Worm (Caenorhabditis elegans) whole organism, early embryonic: ENCODE results near the gene cyl-1.

Experiments
- B0310.2 ChIP-seq: sonication (generic microtip); optimal IDR thresholded peaks from 2 replicates; lab custom pipeline; 2016; ENCODE audit warnings: mild to moderate bottlenecking, missing genetic modification characterization, missing compliant biosample characterization
- F13C5.2 ChIP-seq: sonication (generic microtip); optimal IDR thresholded peaks from 2 replicates; lab custom pipeline; 2017; ENCODE audit warnings: mild to moderate bottlenecking, missing genetic modification characterization, inconsistent platforms, missing compliant biosample characterization
- aly-1 ChIP-seq: sonication (generic microtip); optimal IDR thresholded peaks from 2 replicates; lab custom pipeline; 2016; ENCODE audit warnings: missing genetic modification characterization, missing compliant biosample characterization
- ama-1 ChIP-seq: fragments of 150-350 bp; optimal IDR thresholded peaks from 2 replicates; lab custom pipeline; 2014
- ceh-13 ChIP-seq: fragments of 200-800 bp; sonication (Bioruptor generic); optimal IDR thresholded peaks from 2 replicates; lab custom pipeline; 2018; ENCODE audit warnings: mild to moderate bottlenecking, missing genetic modification characterization, missing compliant biosample characterization
- ceh-36 ChIP-seq: sonication (generic microtip); optimal IDR thresholded peaks from 2 replicates; lab custom pipeline; 2016; ENCODE audit warnings: missing genetic modification characterization, inconsistent platforms, missing compliant biosample characterization
- ets-7 ChIP-seq: sonication (generic microtip); optimal IDR thresholded peaks from 2 replicates; lab custom pipeline; 2016; ENCODE audit warnings: missing genotype, missing genetic modification characterization, missing compliant biosample characterization
- flt-1 ChIP-seq: fragments of 200-800 bp; sonication (Bioruptor generic); IDR thresholded peaks from 2 replicates; pipeline ENCODE4 v1.3.6; 2022; ENCODE audit warnings: missing genetic modification characterization, missing compliant biosample characterization
- hmbx-1 ChIP-seq: sonication (generic microtip); optimal IDR thresholded peaks from 2 replicates; lab custom pipeline; 2016; ENCODE audit warnings: mild to moderate bottlenecking, missing genetic modification characterization, missing compliant biosample characterization
- hmg-4 ChIP-seq: fragments of 200-800 bp; sonication (Bioruptor generic); optimal IDR thresholded peaks from 2 replicates; lab custom pipeline; 2018; ENCODE audit warnings: mild to moderate bottlenecking, missing genetic modification characterization, missing compliant biosample characterization
- hnd-1 ChIP-seq: sonication (generic microtip); optimal IDR thresholded peaks from 2 replicates; lab custom pipeline; 2016; ENCODE audit warnings: missing genetic modification characterization, missing compliant biosample characterization
- pes-1 ChIP-seq: fragments of 200-800 bp; sonication (Bioruptor generic); IDR thresholded peaks from 2 replicates; pipeline ENCODE4 v1.3.6; 2022; ENCODE audit warnings: missing genetic modification reagents, missing genetic modification characterization, missing compliant biosample characterization
- scrt-1 ChIP-seq: fragments of 200-800 bp; sonication (Bioruptor generic); IDR thresholded peaks from 2 replicates; pipeline ENCODE4 v1.3.6; 2022; ENCODE audit warnings: missing genetic modification characterization, missing compliant biosample characterization
- sea-1 ChIP-seq: fragments of 200-800 bp; sonication (Bioruptor generic); conservative IDR thresholded peaks from 2 replicates; pipeline ENCODE4 v1.3.6; 2022; ENCODE audit warnings: missing genetic modification characterization, missing compliant biosample characterization
- tbx-11 ChIP-seq: fragments of 200-800 bp; sonication (Bioruptor generic); IDR thresholded peaks from 2 replicates; pipeline ENCODE4 v1.3.6; 2022; ENCODE audit warnings: missing genetic modification characterization, missing compliant biosample characterization
- tbx-37 ChIP-seq: fragments of 200-800 bp; sonication (Bioruptor generic); conservative IDR thresholded peaks from 2 replicates; pipeline ENCODE4 v1.3.6; 2022; ENCODE audit warnings: missing genetic modification reagents, missing genetic modification characterization, missing compliant biosample characterization
- tra-4 ChIP-seq: sonication (generic microtip); optimal IDR thresholded peaks from 2 replicates; lab custom pipeline; 2017; ENCODE audit warnings: missing genetic modification characterization, missing compliant biosample characterization

cyl-1 gene

DNA sequence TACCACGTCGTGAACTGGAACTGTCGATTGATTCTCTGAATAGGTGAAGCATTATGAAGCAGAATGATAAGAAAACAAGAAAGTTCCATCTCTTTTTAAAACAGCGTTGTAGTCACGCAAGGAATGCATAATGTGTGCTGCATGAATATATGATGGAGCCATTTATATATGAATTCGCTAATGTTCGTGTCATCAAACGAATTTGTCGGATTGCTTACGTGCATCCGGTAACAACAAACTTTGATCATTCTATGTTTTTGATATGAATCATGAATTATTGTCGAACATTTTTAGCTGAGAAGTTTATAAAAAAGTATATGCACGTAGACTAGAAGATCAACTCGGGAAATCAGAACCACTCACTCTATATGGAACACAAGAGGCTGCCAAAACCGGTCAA, 3.9 kb upstream of the cyl-1 start:
- TF ChIP-seq sea-1 (GFP tag; lab: Robert Waterston, UW) (no peak), pes-1 (GFP tag; lab: Robert Waterston, UW) (no peak), hmg-4 (GFP tag; lab: Kevin White, UChicago) (no peak), ama-1 (no peak), flt-1 (GFP tag; lab: Robert Waterston, UW) (no peak), tbx-37 (GFP tag; lab: Robert Waterston, UW) (no peak), ceh-36 (no peak), hmbx-1 (no peak), aly-1 (tag; lab: Kevin White, UChicago) (no peak), tbx-11 (GFP tag; lab: Robert Waterston, UW) (no peak), ets-7 (tag; lab: Kevin White, UChicago) (no peak), hnd-1 (tag; lab: Kevin White, UChicago) (no peak), F13C5.2 (tag; lab: Kevin White, UChicago) (no peak), B0310.2 (no peak), ceh-13 (GFP tag; lab: Kevin White, UChicago) (no peak), scrt-1 (GFP tag; lab: Robert Waterston, UW) (no peak), tra-4 (no peak)

DNA sequence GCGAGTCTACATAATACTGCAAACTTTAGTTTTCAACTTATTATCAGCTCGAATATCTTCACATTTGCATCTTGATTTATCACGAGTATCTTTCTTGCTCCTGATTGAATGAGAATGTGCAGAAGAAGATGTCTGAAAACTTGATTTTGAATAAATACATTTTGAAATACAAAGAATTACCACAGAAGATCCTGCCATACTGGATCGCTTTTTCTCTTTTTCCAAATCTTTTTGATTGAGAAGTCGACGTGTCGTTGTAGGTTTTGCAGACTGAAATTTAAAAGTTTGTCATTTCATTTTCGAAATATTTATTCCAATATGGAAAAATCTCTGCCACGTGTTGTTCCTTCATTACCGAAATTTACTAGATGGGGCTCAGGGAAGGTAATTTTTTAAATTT, 2.3 kb upstream of the cyl-1 start, which contains the start of gene C52E4.12:
TSS of gene C52E4.12 (plus strand) at position 301 of the 400 bp plus-strand sequence.
- TF ChIP-seq hnd-1 (tag; lab: Kevin White, UChicago), result no peak
- TF ChIP-seq hmbx-1, result no peak
- no peak for TF ChIP-seq ets-7 (tag; lab: Kevin White, UChicago)
- TF ChIP-seq tra-4, result no peak
- TF ChIP-seq tbx-37 (GFP tag; lab: Robert Waterston, UW), result no peak
- no peak for TF ChIP-seq B0310.2
- no peak for TF ChIP-seq ceh-13 (GFP tag; lab: Kevin White, UChicago)
- no peak for TF ChIP-seq tbx-11 (GFP tag; lab: Robert Waterston, UW)
- TF ChIP-seq scrt-1 (GFP tag; lab: Robert Waterston, UW), result no peak
- no peak for TF ChIP-seq ceh-36
- TF ChIP-seq hmg-4 (GFP tag; lab: Kevin White, UChicago), result no peak
- no peak for TF ChIP-seq pes-1 (GFP tag; lab: Robert Waterston, UW)
- TF ChIP-seq aly-1 (tag; lab: Kevin White, UChicago), result no peak
- TF ChIP-seq ama-1, result no peak
- no peak for TF ChIP-seq flt-1 (GFP tag; lab: Robert Waterston, UW)

ce11 chrV:11990511-11991127, 2.9 kb downstream of the cyl-1 start:
- TF ChIP-seq scrt-1 (GFP tag; lab: Robert Waterston, UW), result no peak
- TF ChIP-seq ceh-36, result no peak
- TF ChIP-seq pes-1 (GFP tag; lab: Robert Waterston, UW), result no peak
- no peak for TF ChIP-seq sea-1 (GFP tag; lab: Robert Waterston, UW)

DNA sequence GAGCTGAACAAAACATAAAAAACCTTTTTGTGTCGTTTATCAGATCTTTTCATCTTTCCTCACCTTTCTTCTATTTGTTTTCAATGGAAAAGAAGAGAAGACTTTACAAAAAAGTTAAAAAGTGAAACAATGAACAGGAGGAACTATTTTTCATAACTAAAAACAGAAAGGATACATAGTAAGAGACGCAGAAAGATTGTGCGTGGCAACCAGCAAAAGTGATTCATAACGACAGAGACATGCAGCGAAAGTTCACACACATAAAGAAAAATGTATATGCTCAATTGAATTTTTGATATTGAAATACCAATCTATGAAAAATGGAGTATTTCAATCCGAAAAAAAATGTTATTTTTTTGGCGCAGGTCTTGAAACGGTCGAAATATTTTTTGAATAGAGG, 3.7 kb downstream of the cyl-1 start:
- TF ChIP-seq flt-1 (GFP tag; lab: Robert Waterston, UW) (no peak), B0310.2 (no peak), ets-7 (tag; lab: Kevin White, UChicago) (no peak), ama-1 (no peak), aly-1 (tag; lab: Kevin White, UChicago) (no peak), hmg-4 (GFP tag; lab: Kevin White, UChicago) (no peak)

DNA sequence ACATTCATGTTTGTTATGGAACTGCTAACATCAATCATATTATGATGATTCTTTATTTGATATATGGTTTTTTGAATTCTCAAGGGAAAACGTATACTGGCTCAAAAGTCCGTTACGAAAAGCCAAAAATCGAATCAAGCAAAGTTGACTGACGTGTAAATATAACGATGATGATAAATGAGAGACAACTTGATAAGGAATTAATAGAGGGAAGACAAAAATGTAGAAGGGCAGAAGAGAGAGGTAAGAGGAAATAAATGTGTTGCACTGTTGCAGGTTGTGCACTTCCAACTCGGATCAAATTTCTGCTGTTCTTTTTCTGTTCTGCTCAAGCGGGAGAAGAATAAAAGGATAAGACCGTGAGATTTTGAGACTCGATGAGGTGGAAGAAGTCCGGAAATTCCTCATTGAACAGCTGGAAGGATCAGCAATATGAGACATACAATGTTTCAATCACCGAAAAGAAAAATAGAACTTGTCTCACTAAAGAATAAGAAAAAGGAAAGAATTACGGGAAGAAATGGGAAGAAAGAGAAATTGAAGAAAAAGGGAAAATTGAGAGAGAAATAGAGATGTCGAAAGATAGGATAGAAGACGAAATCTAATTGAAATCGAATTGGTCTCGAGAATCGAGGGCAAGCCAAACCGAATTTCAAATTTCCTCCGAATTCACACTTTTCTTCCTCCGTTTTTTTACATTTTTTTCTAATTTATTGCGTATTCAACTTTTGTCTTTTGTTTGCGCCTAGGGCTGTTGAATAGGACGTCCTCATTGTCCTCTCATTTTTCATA, 7.2 kb downstream of the cyl-1 start:
- TF ChIP-seq ceh-13 (GFP tag; lab: Kevin White, UChicago) (no peak), sea-1 (GFP tag; lab: Robert Waterston, UW) (no peak), F13C5.2 (tag; lab: Kevin White, UChicago) (no peak), ama-1 (no peak), tra-4 (no peak), flt-1 (GFP tag; lab: Robert Waterston, UW) (no peak), tbx-11 (GFP tag; lab: Robert Waterston, UW) (no peak), ets-7 (tag; lab: Kevin White, UChicago) (no peak), aly-1 (tag; lab: Kevin White, UChicago) (no peak), hmg-4 (GFP tag; lab: Kevin White, UChicago) (no peak), ceh-36 (no peak)

DNA sequence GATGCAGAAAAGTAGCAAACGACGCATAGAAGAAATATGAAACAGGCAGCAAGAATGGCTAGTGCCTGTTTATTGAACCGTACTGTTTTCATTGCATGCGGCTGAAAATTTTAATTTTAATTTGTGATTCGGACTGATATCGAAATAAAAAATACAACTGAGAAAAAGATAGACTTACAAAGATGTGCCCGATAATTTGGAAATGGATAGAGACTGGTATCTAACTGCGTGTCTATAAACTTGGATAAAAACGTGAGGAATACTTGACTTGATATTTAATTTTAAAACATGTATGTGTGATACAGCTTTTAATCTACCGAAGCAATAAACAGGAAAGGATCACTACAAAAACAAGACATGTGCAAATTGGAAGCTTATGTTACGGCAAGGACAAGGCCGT, 8.1 kb downstream of the cyl-1 start, which contains the start of gene mans-2:
TSS of gene mans-2 (minus strand) at position 101 of the 400 bp plus-strand sequence.
- no peak for TF ChIP-seq B0310.2
- TF ChIP-seq tra-4, result no peak

DNA sequence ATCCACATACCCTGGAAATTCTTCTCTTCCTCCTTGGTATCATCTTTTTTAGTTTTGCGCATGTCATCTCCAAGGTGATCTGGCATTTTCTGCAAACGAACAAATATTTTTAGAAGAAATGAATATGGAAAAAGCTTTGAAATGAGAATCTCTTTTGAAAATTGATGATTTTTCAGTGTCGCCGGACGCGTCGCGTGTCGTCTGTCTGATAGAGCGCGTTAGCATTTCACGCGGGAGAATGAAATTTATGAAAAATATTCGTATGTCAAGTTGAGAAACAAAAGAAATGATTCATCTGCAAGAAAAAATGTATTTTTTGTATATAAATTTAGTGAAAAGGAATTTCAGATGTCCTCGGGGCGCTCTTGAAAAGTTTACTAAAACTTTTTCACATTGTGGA, 11.2 kb downstream of the cyl-1 start, which contains the start of gene rpt-1:
TSS of gene rpt-1 (minus strand) at position 89 of the 400 bp plus-strand sequence.
- TF ChIP-seq pes-1 (GFP tag; lab: Robert Waterston, UW) (no peak), hmg-4 (GFP tag; lab: Kevin White, UChicago) (no peak), F13C5.2 (tag; lab: Kevin White, UChicago) (peak; percentile 13), ceh-13 (GFP tag; lab: Kevin White, UChicago) (no peak), tbx-11 (GFP tag; lab: Robert Waterston, UW) (no peak), tbx-37 (GFP tag; lab: Robert Waterston, UW) (no peak), scrt-1 (GFP tag; lab: Robert Waterston, UW) (no peak), hnd-1 (tag; lab: Kevin White, UChicago) (no peak), flt-1 (GFP tag; lab: Robert Waterston, UW) (no peak)
